Fruit fly (Drosophila melanogaster): ENCODE results near the gene CG17917.

CG17917 gene

DNA sequence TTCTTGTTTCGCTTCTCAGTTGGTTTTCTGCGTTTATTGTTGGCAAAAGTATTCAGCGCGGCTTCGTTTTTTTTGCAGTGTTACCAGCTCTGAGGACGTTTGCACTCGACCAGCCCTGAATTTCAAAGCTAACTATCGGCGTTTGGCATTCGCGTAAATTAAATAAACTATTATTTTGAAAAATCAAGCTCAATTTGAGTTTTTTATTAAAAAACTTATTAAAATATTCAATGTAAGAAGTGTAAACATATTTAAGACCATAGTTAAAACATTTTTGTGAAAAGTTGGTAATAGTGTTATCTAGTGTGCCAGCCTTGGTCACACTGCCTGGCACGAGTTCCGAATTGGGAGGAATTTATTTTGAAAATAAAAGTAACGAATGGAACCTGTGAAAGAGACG lies 4.0 kb downstream of the CG17917 start, which contains the start of the genes SmD2 and CG18048 (continued):
- TF ChIP-seq exex (tag; optimal IDR thresholded peaks at IDR 0.05) (no peak), CG3995 (GFP tag; optimal IDR thresholded peaks at IDR 0.05) (peak; percentile 70), pros (GFP tag; optimal IDR thresholded peaks at IDR 0.05) (no peak), odd (GFP tag; optimal IDR thresholded peaks at IDR 0.05) (no peak), Ets97D (GFP tag; optimal IDR thresholded peaks at IDR 0.05) (peak; percentile 67), prd (optimal IDR thresholded peaks at IDR 0.05) (no peak), prd (GFP tag; IDR thresholded peaks at IDR 0.05) (no peak), Myb (GFP tag; optimal IDR thresholded peaks at IDR 0.05) (peak; percentile 61), lbe (GFP tag; optimal IDR thresholded peaks at IDR 0.05) (no peak), CG17912 (GFP tag; optimal IDR thresholded peaks at IDR 0.05) (no peak), danr (GFP tag; IDR thresholded peaks at IDR 0.05) (no peak), CG16813 (GFP tag; IDR thresholded peaks at IDR 0.05; ENCODE audit: partially characterized antibody) (peak; percentile 84), CG17802 (tag; optimal IDR thresholded peaks at IDR 0.05) (no peak), CG7556 (GFP tag; optimal IDR thresholded peaks at IDR 0.05) (no peak), hth (optimal IDR thresholded peaks at IDR 0.05) (no peak), zen (tag; optimal IDR thresholded peaks at IDR 0.05) (no peak), CG3163 (GFP tag; optimal IDR thresholded peaks at IDR 0.05) (no peak), CG14860 (GFP tag; IDR thresholded peaks at IDR 0.05; ENCODE audit: partially characterized antibody) (0 out of 3 replicates have a peak, but pooled peaks have one; percentile 52), Abd-B (GFP tag; optimal IDR thresholded peaks at IDR 0.05) (peak; percentile 5), E2f2 (GFP tag; IDR thresholded peaks at IDR 0.05) (peak; percentile 64), rib (GFP tag; IDR thresholded peaks at IDR 0.05) (no peak), Sry-δ (GFP tag; optimal IDR thresholded peaks at IDR 0.05) (peak; percentile 72), C15 (GFP tag; IDR thresholded peaks at IDR 0.05) (no peak), D19B (GFP tag; optimal IDR thresholded peaks at IDR 0.05) (no peak), CG12744 (GFP tag; optimal IDR thresholded peaks at IDR 0.05) (no peak), tap (tag; optimal IDR thresholded peaks at IDR 0.05) (no peak), Pdp1 (GFP tag; optimal IDR thresholded peaks at IDR 0.05) (peak in 1 of 2 experiments; percentile 47), CG14441 (GFP tag; IDR thresholded peaks at IDR 0.05) (no peak), nerfin-1 (tag; optimal IDR thresholded peaks at IDR 0.05) (peak; percentile 68), CG9817 (tag; optimal IDR thresholded peaks at IDR 0.05) (peak; percentile 15), CG42726 (GFP tag; IDR thresholded peaks at IDR 0.05; ENCODE audit: partially characterized antibody) (peak; percentile 39; the same call in 1 of the 2 replicates), fu2 (GFP tag; optimal IDR thresholded peaks at IDR 0.05) (no peak), sr (GFP tag; IDR thresholded peaks at IDR 0.05) (no peak), HmgD (GFP tag; optimal IDR thresholded peaks at IDR 0.05) (no peak), chif (GFP tag; optimal IDR thresholded peaks at IDR 0.05) (no peak), CG4820 (GFP tag; optimal IDR thresholded peaks at IDR 0.05) (no peak), Sry-β (GFP tag; optimal IDR thresholded peaks at IDR 0.05) (no peak), emc (GFP tag; optimal IDR thresholded peaks at IDR 0.05) (no peak), CG11695 (GFP tag; IDR thresholded peaks at IDR 0.05) (no peak), CoRest (tag; optimal IDR thresholded peaks at IDR 0.05) (peak; percentile 59), Dref (GFP tag; IDR thresholded peaks at IDR 0.05) (peak; percentile 31), CG13894 (tag; optimal IDR thresholded peaks at IDR 0.05) (no peak), Mad (GFP tag; optimal IDR thresholded peaks at IDR 0.05) (no peak), Gsc (GFP tag; IDR thresholded peaks at IDR 0.05) (no peak), Doc3 (GFP tag; IDR thresholded peaks at IDR 0.05; ENCODE audit: partially characterized antibody) (peak; percentile 74), lov (optimal IDR thresholded peaks at IDR 0.05) (no peak), lov (GFP tag; IDR thresholded peaks at IDR 0.05) (no peak), MBD-R2 (GFP tag; IDR thresholded peaks at IDR 0.05) (peak; percentile 92), CG43689 (GFP tag; IDR thresholded peaks at IDR 0.05) (no peak), CG30403 (GFP tag; optimal IDR thresholded peaks at IDR 0.05) (peak; percentile 24), pzg (GFP tag; optimal IDR thresholded peaks at IDR 0.05) (peak; percentile 69), hb (GFP tag; IDR thresholded peaks at IDR 0.05; ENCODE audit: partially characterized antibody) (peak; percentile 57; the same call in 1 of the 3 replicates)
